Worm (Caenorhabditis elegans) whole organism, midembryonic: ENCODE results near the gene C01B10.11.

ENCODE experiments used
- T22C8.4 ChIP-seq: fragments of 200-800 bp; sonication (Bioruptor generic); IDR thresholded peaks from 2 replicates; pipeline ENCODE4 v1.3.6; 2022; ENCODE audit warnings: missing genetic modification characterization, missing compliant biosample characterization
- cog-1 ChIP-seq: sonication (generic microtip); optimal IDR thresholded peaks from 2 replicates; lab custom pipeline; 2016; ENCODE audit warnings: missing genetic modification characterization, missing compliant biosample characterization
- flt-1 ChIP-seq: fragments of 200-800 bp; sonication (Bioruptor generic); IDR thresholded peaks from 2 replicates; pipeline ENCODE4 v1.3.6; 2022; ENCODE audit warnings: missing genetic modification characterization, missing compliant biosample characterization
- klf-2 ChIP-seq: fragments of 200-800 bp; sonication (Bioruptor generic); conservative IDR thresholded peaks from 2 replicates; pipeline ENCODE4 v1.3.6; 2022; ENCODE audit warnings: missing genetic modification reagents, missing genetic modification characterization, missing compliant biosample characterization
- med-1 ChIP-seq: sonication (generic microtip); optimal IDR thresholded peaks from 2 replicates; lab custom pipeline; 2017; ENCODE audit warnings: missing genetic modification characterization, mild to moderate bottlenecking, missing compliant biosample characterization, antibody characterized with exemption, missing genetic modification reagents; ENCODE audit not compliant: insufficient read depth
- ref-1 ChIP-seq: fragments of 200-800 bp; sonication (Bioruptor generic); conservative IDR thresholded peaks from 2 replicates; pipeline ENCODE4 v1.3.6; 2022; ENCODE audit warnings: missing genetic modification reagents, missing genetic modification characterization, missing compliant biosample characterization
- tab-1 ChIP-seq: fragments of 200-800 bp; sonication (Bioruptor generic); IDR thresholded peaks from 2 replicates; pipeline ENCODE4 v1.3.6; 2022; ENCODE audit warnings: missing genetic modification characterization, missing compliant biosample characterization
- ztf-23 ChIP-seq: fragments of 200-800 bp; sonication (Bioruptor generic); IDR thresholded peaks from 2 replicates; pipeline ENCODE4 v1.3.6; 2022; ENCODE audit warnings: missing genetic modification reagents, missing genetic modification characterization, missing compliant biosample characterization
- ztf-29 ChIP-seq: fragments of 200-800 bp; sonication (Bioruptor generic); IDR thresholded peaks from 2 replicates; pipeline ENCODE4 v1.3.6; 2022; ENCODE audit warnings: missing genetic modification reagents, missing genetic modification characterization, missing compliant biosample characterization

C01B10.11 gene

DNA sequence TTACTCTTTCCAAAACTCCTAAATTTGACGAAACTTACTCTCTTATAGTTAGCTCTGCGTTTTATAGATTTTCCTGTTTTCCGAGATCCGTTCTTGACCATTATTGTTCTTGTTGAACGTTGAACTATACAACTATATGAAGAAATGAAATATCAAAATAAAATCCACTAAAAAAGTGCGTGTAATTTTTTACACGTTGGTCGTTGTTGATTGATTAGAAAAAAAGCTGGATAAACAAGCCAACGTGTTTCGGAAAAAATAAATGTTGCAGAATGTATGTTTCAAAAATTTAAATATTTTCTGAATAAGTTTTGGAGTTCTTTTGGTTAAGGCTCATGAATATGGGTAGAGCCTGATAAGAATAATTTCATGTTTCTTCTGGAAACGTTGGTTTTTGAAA is 10.1 kb downstream of the C01B10.11 start, which contains the start of gene Y73B6A.1:
Gene Y73B6A.1 (minus strand): TSS at position 101 of the 400 bp plus-strand sequence.
- TF ChIP-seq flt-1 (GFP tag; lab: Robert Waterston, UW) (no peak), ztf-23 (GFP tag; lab: Robert Waterston, UW) (no peak), cog-1 (no peak), ztf-29 (GFP tag; lab: Robert Waterston, UW) (no peak), ref-1 (GFP tag; lab: Robert Waterston, UW) (no peak), klf-2 (GFP tag; lab: Robert Waterston, UW) (no peak), med-1 (GFP tag; lab: Kevin White, UChicago) (no peak), tab-1 (no peak), T22C8.4 (GFP tag; lab: Robert Waterston, UW) (no peak)
